Fruit fly (Drosophila melanogaster): ENCODE results near the gene Aatf.

Aatf gene

dm6 chr2L:6698387-6698786, 19.0 kb upstream of the Aatf start:
- TF ChIP-seq toe (GFP tag; optimal IDR thresholded peaks at IDR 0.05) (no peak), kay (GFP tag; ENCODE audit: borderline replicate concordance) (no peak), Clk (GFP tag; optimal IDR thresholded peaks at IDR 0.05) (no peak), Hr96 (GFP tag; optimal IDR thresholded peaks at IDR 0.05) (no peak), CG7101 (tag; optimal IDR thresholded peaks at IDR 0.05) (no peak), CG7045 (GFP tag; optimal IDR thresholded peaks at IDR 0.05) (no peak), CG1620 (GFP tag; optimal IDR thresholded peaks at IDR 0.05) (no peak), CG14711 (tag; optimal IDR thresholded peaks at IDR 0.05) (no peak), CG11617 (GFP tag; optimal IDR thresholded peaks at IDR 0.05) (no peak), CG5204 (GFP tag; optimal IDR thresholded peaks at IDR 0.05) (no peak), Mnt (GFP tag; optimal IDR thresholded peaks at IDR 0.05) (no peak), cnc (optimal IDR thresholded peaks at IDR 0.05) (no peak), pad (GFP tag; optimal IDR thresholded peaks at IDR 0.05) (no peak), CG33017 (tag; optimal IDR thresholded peaks at IDR 0.05) (no peak), ovo (GFP tag; optimal IDR thresholded peaks at IDR 0.05) (no peak), Crg-1 (GFP tag; optimal IDR thresholded peaks at IDR 0.05) (no peak), tj (GFP tag; optimal IDR thresholded peaks at IDR 0.05) (no peak), CG12768 (GFP tag; optimal IDR thresholded peaks at IDR 0.05) (no peak)

dm6 chr2L:6700742-6701141, 16.7 kb upstream of the Aatf start:
- TF ChIP-seq CG5204 (GFP tag; optimal IDR thresholded peaks at IDR 0.05) (no peak), bab1 (GFP tag; optimal IDR thresholded peaks at IDR 0.05) (no peak), Clk (GFP tag; optimal IDR thresholded peaks at IDR 0.05) (no peak), Crg-1 (GFP tag; optimal IDR thresholded peaks at IDR 0.05) (no peak), CG7101 (tag; optimal IDR thresholded peaks at IDR 0.05) (no peak), tj (GFP tag; optimal IDR thresholded peaks at IDR 0.05) (no peak), CG11617 (GFP tag; optimal IDR thresholded peaks at IDR 0.05) (no peak), CG1620 (GFP tag; optimal IDR thresholded peaks at IDR 0.05) (no peak), Hr96 (GFP tag; optimal IDR thresholded peaks at IDR 0.05) (no peak), kay (GFP tag; ENCODE audit: borderline replicate concordance) (no peak), toe (GFP tag; optimal IDR thresholded peaks at IDR 0.05) (no peak), CG7045 (GFP tag; optimal IDR thresholded peaks at IDR 0.05) (no peak), CG14711 (tag; optimal IDR thresholded peaks at IDR 0.05) (no peak), ovo (GFP tag; optimal IDR thresholded peaks at IDR 0.05) (no peak), CG12768 (GFP tag; optimal IDR thresholded peaks at IDR 0.05) (no peak)

dm6 chr2L:6701409-6702199, 15.8 kb upstream of the Aatf start:
- TF ChIP-seq CG7045 (GFP tag; optimal IDR thresholded peaks at IDR 0.05) (no peak), kay (GFP tag; ENCODE audit: borderline replicate concordance) (no peak), CG7101 (tag; optimal IDR thresholded peaks at IDR 0.05) (no peak), cic (GFP tag; optimal IDR thresholded peaks at IDR 0.05) (no peak), cnc (optimal IDR thresholded peaks at IDR 0.05) (no peak), tj (GFP tag; optimal IDR thresholded peaks at IDR 0.05) (no peak), Clk (GFP tag; optimal IDR thresholded peaks at IDR 0.05) (no peak), ovo (GFP tag; optimal IDR thresholded peaks at IDR 0.05) (no peak), Crg-1 (GFP tag; optimal IDR thresholded peaks at IDR 0.05) (no peak), CG33017 (tag; optimal IDR thresholded peaks at IDR 0.05) (no peak), Mnt (GFP tag; optimal IDR thresholded peaks at IDR 0.05) (no peak), CG11617 (GFP tag; optimal IDR thresholded peaks at IDR 0.05) (no peak), CG12768 (GFP tag; optimal IDR thresholded peaks at IDR 0.05) (no peak), CG1620 (GFP tag; optimal IDR thresholded peaks at IDR 0.05) (no peak), bab1 (GFP tag; optimal IDR thresholded peaks at IDR 0.05) (no peak), CG5204 (GFP tag; optimal IDR thresholded peaks at IDR 0.05) (no peak)

- TF ChIP-seq Mnt (GFP tag; optimal IDR thresholded peaks at IDR 0.05), result no peak
- no peak for TF ChIP-seq CG12768 (GFP tag; optimal IDR thresholded peaks at IDR 0.05)
- no peak for TF ChIP-seq ovo (GFP tag; optimal IDR thresholded peaks at IDR 0.05)
- no peak for TF ChIP-seq cic (GFP tag; optimal IDR thresholded peaks at IDR 0.05)
- no peak for TF ChIP-seq Crg-1 (GFP tag; optimal IDR thresholded peaks at IDR 0.05)
- no peak for TF ChIP-seq CG11617 (GFP tag; optimal IDR thresholded peaks at IDR 0.05)
- TF ChIP-seq CG1620 (GFP tag; optimal IDR thresholded peaks at IDR 0.05), result no peak
- TF ChIP-seq toe (GFP tag; optimal IDR thresholded peaks at IDR 0.05), result no peak
- TF ChIP-seq CG14711 (tag; optimal IDR thresholded peaks at IDR 0.05), result no peak
- TF ChIP-seq Hr96 (GFP tag; optimal IDR thresholded peaks at IDR 0.05), result no peak
Measured at dm6 chr2L:6705081-6705480, 12.3 kb upstream of the Aatf start.

- TF ChIP-seq CG12768 (GFP tag; optimal IDR thresholded peaks at IDR 0.05), result no peak
- no peak for TF ChIP-seq bab1 (GFP tag; optimal IDR thresholded peaks at IDR 0.05)
- TF ChIP-seq cic (GFP tag; optimal IDR thresholded peaks at IDR 0.05), result no peak
- TF ChIP-seq cnc (optimal IDR thresholded peaks at IDR 0.05), result no peak
- TF ChIP-seq Clk (GFP tag; optimal IDR thresholded peaks at IDR 0.05), result no peak
- TF ChIP-seq Mnt (GFP tag; optimal IDR thresholded peaks at IDR 0.05), result no peak
- no peak for TF ChIP-seq Crg-1 (GFP tag; optimal IDR thresholded peaks at IDR 0.05)
Measured at dm6 chr2L:6706368-6706919, 11.0 kb upstream of the Aatf start.

- TF ChIP-seq Mnt (GFP tag; optimal IDR thresholded peaks at IDR 0.05) (peak; percentile 33), CG12768 (GFP tag; optimal IDR thresholded peaks at IDR 0.05) (no peak), toe (GFP tag; optimal IDR thresholded peaks at IDR 0.05) (no peak), cnc (optimal IDR thresholded peaks at IDR 0.05) (no peak), CG1620 (GFP tag; optimal IDR thresholded peaks at IDR 0.05) (no peak), cic (GFP tag; optimal IDR thresholded peaks at IDR 0.05) (no peak)
Measured at dm6 chr2L:6708997-6709662, 8.3 kb upstream of the Aatf start, which contains the start of gene Tsp. Gene Tsp (minus strand): TSS chr2L:6709086.
